Fruit fly (Drosophila melanogaster): Measurements from ENCODE around the gene Osi20.

DNA sequence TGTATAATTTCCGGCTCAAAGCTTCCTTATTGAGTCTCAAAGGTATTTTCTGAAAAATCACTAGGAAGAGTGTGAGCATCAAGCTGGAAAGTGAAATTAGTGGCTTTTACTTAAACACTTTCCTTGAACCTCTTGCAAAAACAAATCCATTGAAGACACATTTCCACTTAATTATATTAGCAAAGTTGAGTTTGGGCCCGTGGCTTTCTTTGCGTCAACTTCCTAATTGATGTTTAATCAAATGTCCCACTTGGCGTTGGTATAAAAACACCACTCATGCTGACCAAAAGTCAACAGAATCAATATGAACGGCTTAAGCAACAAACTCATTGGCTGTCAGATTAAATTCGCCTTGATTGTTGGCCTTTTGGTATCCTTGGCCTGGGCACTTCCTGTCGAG, 36.2 kb upstream of the Osi20 start, which contains the start of gene CG46396:
- TF ChIP-seq D1 (tag; optimal IDR thresholded peaks at IDR 0.05) (no peak), CG8159 (tag; optimal IDR thresholded peaks at IDR 0.05) (no peak), CG17806 (tag; optimal IDR thresholded peaks at IDR 0.05) (no peak), EcR (GFP tag; optimal IDR thresholded peaks at IDR 0.05) (no peak), rn (GFP tag; IDR thresholded peaks at IDR 0.05) (no peak), gl (tag; optimal IDR thresholded peaks at IDR 0.05) (no peak), CG4496 (GFP tag; IDR thresholded peaks at IDR 0.05) (no peak), CG32121 (GFP tag; IDR thresholded peaks at IDR 0.05) (no peak), CG12605 (GFP tag; IDR thresholded peaks at IDR 0.05) (no peak), Pif1B (GFP tag; optimal IDR thresholded peaks at IDR 0.05) (no peak), fd96Ca (GFP tag; IDR thresholded peaks at IDR 0.05) (no peak), Snoo (tag; optimal IDR thresholded peaks at IDR 0.05) (no peak), CG8301 (tag; optimal IDR thresholded peaks at IDR 0.05) (no peak), CG13204 (GFP tag; optimal IDR thresholded peaks at IDR 0.05) (no peak)
